Worm (Caenorhabditis elegans) whole organism, late embryonic: ENCODE data around the gene Y7A5A.20.

Experiments
- F13H6.1 ChIP-seq: sonication (generic microtip); optimal IDR thresholded peaks from 2 replicates; lab custom pipeline; 2016; ENCODE audit warnings: missing genetic modification characterization, missing compliant biosample characterization
- ama-1 ChIP-seq: fragments of 150-350 bp; optimal IDR thresholded peaks from 2 replicates; lab custom pipeline; 2014
- ceh-6 ChIP-seq: fragments of 200-800 bp; sonication (Bioruptor generic); optimal IDR thresholded peaks from 2 replicates; lab custom pipeline; 2018; ENCODE audit warnings: mild to moderate bottlenecking, missing genetic modification characterization, missing compliant biosample characterization
- elt-2 ChIP-seq: sonication (generic microtip); optimal IDR thresholded peaks from 2 replicates; lab custom pipeline; 2016; ENCODE audit warnings: missing genetic modification reagents, missing genetic modification characterization, missing compliant biosample characterization
- fax-1 ChIP-seq: sonication (generic microtip); optimal IDR thresholded peaks from 2 replicates; lab custom pipeline; 2016; ENCODE audit warnings: missing genotype, missing genetic modification characterization, missing compliant biosample characterization
- fkh-10 ChIP-seq: fragments of 150-350 bp; optimal IDR thresholded peaks from 2 replicates; lab custom pipeline; 2014; ENCODE audit warnings: missing biosample characterization, missing genetic modification reagents, missing genetic modification characterization
- hlh-15 ChIP-seq: sonication (generic microtip); optimal IDR thresholded peaks from 2 replicates; lab custom pipeline; 2016; ENCODE audit warnings: missing genetic modification characterization, missing compliant biosample characterization
- pha-2 ChIP-seq: sonication (generic microtip); optimal IDR thresholded peaks from 2 replicates; lab custom pipeline; 2017; ENCODE audit warnings: mild to moderate bottlenecking, missing genetic modification characterization, missing compliant biosample characterization
- pha-4 ChIP-seq: fragments of 150-350 bp; optimal IDR thresholded peaks from 2 replicates; lab custom pipeline; 2018; ENCODE audit warnings: missing biosample characterization, missing genetic modification reagents, missing genetic modification characterization
- pqm-1 ChIP-seq: sonication (generic microtip); optimal IDR thresholded peaks from 2 replicates; lab custom pipeline; 2016; ENCODE audit warnings: missing genetic modification characterization, missing compliant biosample characterization
- ref-2 ChIP-seq: sonication (generic microtip); optimal IDR thresholded peaks from 2 replicates; lab custom pipeline; 2016; ENCODE audit warnings: missing genetic modification characterization, missing compliant biosample characterization
- tbx-2 ChIP-seq: sonication (generic microtip); optimal IDR thresholded peaks from 2 replicates; lab custom pipeline; 2016; ENCODE audit warnings: missing genetic modification characterization, missing compliant biosample characterization
- unc-86 ChIP-seq: sonication (generic microtip); optimal IDR thresholded peaks from 2 replicates; lab custom pipeline; 2016; ENCODE audit warnings: missing genetic modification characterization, missing compliant biosample characterization
- ztf-16 ChIP-seq: sonication (generic microtip); optimal IDR thresholded peaks from 2 replicates; lab custom pipeline; 2017; ENCODE audit warnings: missing genetic modification characterization, missing compliant biosample characterization

- TF ChIP-seq ztf-16 (peak; percentile 84), pqm-1 (tag; lab: Kevin White, UChicago) (peak; percentile 80), F13H6.1 (tag; lab: Kevin White, UChicago) (peak; percentile 88), tbx-2 (peak; percentile 97), pha-2 (tag; lab: Kevin White, UChicago) (peak; percentile 67), elt-2 (tag; lab: Kevin White, UChicago) (peak; percentile 89), hlh-15 (tag; lab: Kevin White, UChicago) (no peak), pha-4 (tag; lab: Kevin White, UChicago) (no peak), fax-1 (tag; lab: Kevin White, UChicago) (peak; percentile 43), ref-2 (tag; lab: Kevin White, UChicago) (peak; percentile 96), fkh-10 (GFP tag; lab: Kevin White, UChicago) (peak; percentile 25), unc-86 (peak; percentile 38), ama-1 (no peak), ceh-6 (GFP tag; lab: Kevin White, UChicago) (peak; percentile 62)
Observed at ce11 chrX:15841086-15841622, 13.0 kb downstream of the Y7A5A.20 start, which contains the start of gene serp-1.1.
